Worm (Caenorhabditis elegans): ENCODE measurements around the gene gfi-3.

gfi-3 gene

ce11 chrX:14478193-14478592 is 2.2 kb upstream of the gfi-3 start:
- TF ChIP-seq zag-1 (tag; optimal IDR thresholded peaks at IDR 0.05) (no peak), F37D6.2 (tag; optimal IDR thresholded peaks at IDR 0.05) (peak; percentile 65), daf-12 (tag; optimal IDR thresholded peaks at IDR 0.05) (no peak), ceh-44 (GFP tag; IDR thresholded peaks at IDR 0.05) (no peak), mes-2 (tag; optimal IDR thresholded peaks at IDR 0.05; ENCODE audit: poor library complexity, severe bottlenecking) (peak; percentile 54), ceh-32 (tag; optimal IDR thresholded peaks at IDR 0.05; ENCODE audit: poor library complexity) (no peak), hmg-1.1 (GFP tag; IDR thresholded peaks at IDR 0.05) (peak; percentile 48), jun-1 (tag; optimal IDR thresholded peaks at IDR 0.05) (no peak), dve-1 (tag; optimal IDR thresholded peaks at IDR 0.05; ENCODE audit: insufficient read depth) (peak; percentile 51), saeg-2 (GFP tag; IDR thresholded peaks at IDR 0.05) (no peak), hif-1 (tag; optimal IDR thresholded peaks at IDR 0.05) (no peak), F44E2.7 (GFP tag; IDR thresholded peaks at IDR 0.05) (no peak), lin-1 (GFP tag; IDR thresholded peaks at IDR 0.05) (no peak), pqm-1 (tag; optimal IDR thresholded peaks at IDR 0.05) (no peak), attf-4 (tag; optimal IDR thresholded peaks at IDR 0.05) (no peak), snpc-4 (tag; optimal IDR thresholded peaks at IDR 0.05) (peak; percentile 87), Y48G9A.11 (GFP tag; IDR thresholded peaks at IDR 0.05) (no peak), nhr-48 (tag; optimal IDR thresholded peaks at IDR 0.05) (no peak), zfp-2 (tag; optimal IDR thresholded peaks at IDR 0.05) (no peak), lsy-2 (tag; optimal IDR thresholded peaks at IDR 0.05) (peak in 1 of 2 experiments; percentile 73), Y5F2A.4 (GFP tag; optimal IDR thresholded peaks at IDR 0.05) (no peak), ceh-82 (tag; optimal IDR thresholded peaks at IDR 0.05) (no peak), duxl-1 (tag; optimal IDR thresholded peaks at IDR 0.05; ENCODE audit: poor library complexity) (peak; percentile 17), gei-8 (GFP tag; optimal IDR thresholded peaks at IDR 0.05) (no peak), madf-9 (GFP tag; conservative IDR thresholded peaks at IDR 0.05) (no peak), sdz-12 (GFP tag; optimal IDR thresholded peaks at IDR 0.05) (no peak)

- no peak for TF ChIP-seq unc-39 (tag; optimal IDR thresholded peaks at IDR 0.05)
- peak; percentile 72; the same call in 1 of the 2 replicates for TF ChIP-seq mxl-2 (GFP tag; conservative IDR thresholded peaks at IDR 0.05)
- TF ChIP-seq skn-1 (tag; optimal IDR thresholded peaks at IDR 0.05) = no peak
- no peak for TF ChIP-seq F37D6.2 (tag; optimal IDR thresholded peaks at IDR 0.05)
- TF ChIP-seq daf-19 (GFP tag; conservative IDR thresholded peaks at IDR 0.05) = 0 out of 2 replicates have a peak, but pooled peaks have one; percentile 21
- TF ChIP-seq nhr-48 (tag; optimal IDR thresholded peaks at IDR 0.05) = peak; percentile 1
- peak; percentile 23 for TF ChIP-seq gei-8 (GFP tag; optimal IDR thresholded peaks at IDR 0.05)
- TF ChIP-seq egl-27 (tag; optimal IDR thresholded peaks at IDR 0.05) = no peak
- peak; percentile 82 for TF ChIP-seq pha-4 (GFP tag; IDR thresholded peaks at IDR 0.05)
- TF ChIP-seq pha-4 (tag; optimal IDR thresholded peaks at IDR 0.05) = no peak
- peak; percentile 16 for TF ChIP-seq Y5F2A.4 (GFP tag; optimal IDR thresholded peaks at IDR 0.05)
- TF ChIP-seq nhr-42 (GFP tag; IDR thresholded peaks at IDR 0.05) = peak; percentile 74
- TF ChIP-seq daf-16 (GFP tag; optimal IDR thresholded peaks at IDR 0.05) = peak in 1 of 2 experiments; percentile 72
- peak; percentile 54 for TF ChIP-seq daf-16 (tag; optimal IDR thresholded peaks at IDR 0.05)
- peak; percentile 30 for TF ChIP-seq nhr-25 (tag; optimal IDR thresholded peaks at IDR 0.05; ENCODE audit: borderline replicate concordance, insufficient read depth)
- TF ChIP-seq daf-8 (GFP tag; IDR thresholded peaks at IDR 0.05) = no peak
- TF ChIP-seq zfp-2 (tag; optimal IDR thresholded peaks at IDR 0.05) = no peak
- peak; percentile 27 for TF ChIP-seq lin-13 (GFP tag; optimal IDR thresholded peaks at IDR 0.05)
- TF ChIP-seq D1046.2 (GFP tag; IDR thresholded peaks at IDR 0.05) = peak; percentile 85; the same call in 1 of the 2 replicates
- no peak for TF ChIP-seq ces-1 (GFP tag; optimal IDR thresholded peaks at IDR 0.05)
- no peak for TF ChIP-seq cey-2 (tag; optimal IDR thresholded peaks at IDR 0.05; ENCODE audit: borderline replicate concordance, insufficient read depth)
- TF ChIP-seq zfp-3 (GFP tag; conservative IDR thresholded peaks at IDR 0.05) = peak; percentile 77; the same call in 1 of the 2 replicates
- peak; percentile 12 for TF ChIP-seq aha-1 (tag)
- no peak for TF ChIP-seq nhr-111 (GFP tag; optimal IDR thresholded peaks at IDR 0.05)
- TF ChIP-seq daf-12 (tag; optimal IDR thresholded peaks at IDR 0.05) = no peak
- no peak for TF ChIP-seq mdl-1 (tag; optimal IDR thresholded peaks at IDR 0.05)
- no peak for TF ChIP-seq pqm-1 (tag; optimal IDR thresholded peaks at IDR 0.05)
- TF ChIP-seq nhr-28 (tag; optimal IDR thresholded peaks at IDR 0.05) = peak; percentile 24
- no peak for TF ChIP-seq unc-130 (GFP tag; optimal IDR thresholded peaks at IDR 0.05)
- peak; percentile 26; the same call in 1 of the 2 replicates for TF ChIP-seq ceh-44 (GFP tag; IDR thresholded peaks at IDR 0.05)
Measured at ce11 chrX:14478743-14479428, 1.5 kb upstream of the gfi-3 start, which contains the start of gene M163.11. Gene M163.11, plus strand, starts transcription at chrX:14479378.

Data from whole organism, L4 larva.